Fruit fly (Drosophila melanogaster): ENCODE data around the gene lectin-28C.

Gene lectin-28C

dm6 chr2L:7856380-7857127 is at the start of gene lectin-28C:
TSS of gene lectin-28C (plus strand) at chr2L:7857077.
- TF ChIP-seq toe (GFP tag; optimal IDR thresholded peaks at IDR 0.05) (peak; percentile 14), tj (GFP tag; optimal IDR thresholded peaks at IDR 0.05) (peak; percentile 15)

dm6 chr2L:7807563-7807962 is 49.3 kb upstream of the lectin-28C start:
- TF ChIP-seq Hr96 (GFP tag; optimal IDR thresholded peaks at IDR 0.05): no peak
- no peak for TF ChIP-seq Clk (GFP tag; optimal IDR thresholded peaks at IDR 0.05)
- TF ChIP-seq CG11617 (GFP tag; optimal IDR thresholded peaks at IDR 0.05): no peak
- TF ChIP-seq CG1620 (GFP tag; optimal IDR thresholded peaks at IDR 0.05): no peak
- TF ChIP-seq CG7045 (GFP tag; optimal IDR thresholded peaks at IDR 0.05): no peak
- TF ChIP-seq cnc (optimal IDR thresholded peaks at IDR 0.05): no peak
- no peak for TF ChIP-seq pad (GFP tag; optimal IDR thresholded peaks at IDR 0.05)
- no peak for TF ChIP-seq CG12768 (GFP tag; optimal IDR thresholded peaks at IDR 0.05)
- TF ChIP-seq CG14711 (tag; optimal IDR thresholded peaks at IDR 0.05): no peak
- TF ChIP-seq cic (GFP tag; optimal IDR thresholded peaks at IDR 0.05): no peak
- TF ChIP-seq CG33017 (tag; optimal IDR thresholded peaks at IDR 0.05): no peak
- TF ChIP-seq Mnt (GFP tag; optimal IDR thresholded peaks at IDR 0.05): no peak
- no peak for TF ChIP-seq ovo (GFP tag; optimal IDR thresholded peaks at IDR 0.05)
- TF ChIP-seq toe (GFP tag; optimal IDR thresholded peaks at IDR 0.05): no peak
- TF ChIP-seq CG7101 (tag; optimal IDR thresholded peaks at IDR 0.05): no peak
- TF ChIP-seq tj (GFP tag; optimal IDR thresholded peaks at IDR 0.05): no peak
- no peak for TF ChIP-seq Crg-1 (GFP tag; optimal IDR thresholded peaks at IDR 0.05)
- no peak for TF ChIP-seq bab1 (GFP tag; optimal IDR thresholded peaks at IDR 0.05)
- no peak for TF ChIP-seq kay (GFP tag; ENCODE audit: borderline replicate concordance)

- TF ChIP-seq CG1620 (GFP tag; optimal IDR thresholded peaks at IDR 0.05) (no peak), CG5204 (GFP tag; optimal IDR thresholded peaks at IDR 0.05) (no peak), toe (GFP tag; optimal IDR thresholded peaks at IDR 0.05) (no peak), pad (GFP tag; optimal IDR thresholded peaks at IDR 0.05) (peak; percentile 98), cnc (optimal IDR thresholded peaks at IDR 0.05) (no peak), Hr96 (GFP tag; optimal IDR thresholded peaks at IDR 0.05) (no peak), kay (GFP tag; ENCODE audit: borderline replicate concordance) (peak; percentile 98), CG33017 (tag; optimal IDR thresholded peaks at IDR 0.05) (no peak), Mnt (GFP tag; optimal IDR thresholded peaks at IDR 0.05) (no peak), CG12768 (GFP tag; optimal IDR thresholded peaks at IDR 0.05) (no peak), ovo (GFP tag; optimal IDR thresholded peaks at IDR 0.05) (peak; percentile 89), CG7101 (tag; optimal IDR thresholded peaks at IDR 0.05) (no peak), tj (GFP tag; optimal IDR thresholded peaks at IDR 0.05) (no peak), CG14711 (tag; optimal IDR thresholded peaks at IDR 0.05) (no peak), bab1 (GFP tag; optimal IDR thresholded peaks at IDR 0.05) (no peak), CG7045 (GFP tag; optimal IDR thresholded peaks at IDR 0.05) (peak; percentile 57), Crg-1 (GFP tag; optimal IDR thresholded peaks at IDR 0.05) (peak; percentile 21), cic (GFP tag; optimal IDR thresholded peaks at IDR 0.05) (no peak), Clk (GFP tag; optimal IDR thresholded peaks at IDR 0.05) (no peak), CG11617 (GFP tag; optimal IDR thresholded peaks at IDR 0.05) (no peak)
Measured at dm6 chr2L:7808886-7809698, 47.8 kb upstream of the lectin-28C start.

- TF ChIP-seq cic (GFP tag; optimal IDR thresholded peaks at IDR 0.05) (peak; percentile 88), pad (GFP tag; optimal IDR thresholded peaks at IDR 0.05) (peak; percentile 96), CG7045 (GFP tag; optimal IDR thresholded peaks at IDR 0.05) (no peak), Clk (GFP tag; optimal IDR thresholded peaks at IDR 0.05) (no peak), Mnt (GFP tag; optimal IDR thresholded peaks at IDR 0.05) (peak; percentile 95), kay (GFP tag; ENCODE audit: borderline replicate concordance) (peak; percentile 95), Hr96 (GFP tag; optimal IDR thresholded peaks at IDR 0.05) (no peak), toe (GFP tag; optimal IDR thresholded peaks at IDR 0.05) (no peak), Crg-1 (GFP tag; optimal IDR thresholded peaks at IDR 0.05) (no peak), ovo (GFP tag; optimal IDR thresholded peaks at IDR 0.05) (peak; percentile 67), CG33017 (tag; optimal IDR thresholded peaks at IDR 0.05) (peak; percentile 57), bab1 (GFP tag; optimal IDR thresholded peaks at IDR 0.05) (peak; percentile 56), CG12768 (GFP tag; optimal IDR thresholded peaks at IDR 0.05) (peak; percentile 65), CG1620 (GFP tag; optimal IDR thresholded peaks at IDR 0.05) (no peak), CG11617 (GFP tag; optimal IDR thresholded peaks at IDR 0.05) (peak; percentile 1), tj (GFP tag; optimal IDR thresholded peaks at IDR 0.05) (peak; percentile 85)
Measured at dm6 chr2L:7809699-7810088, 47.2 kb upstream of the lectin-28C start.

- TF ChIP-seq CG1620 (GFP tag; optimal IDR thresholded peaks at IDR 0.05) (no peak), Mnt (GFP tag; optimal IDR thresholded peaks at IDR 0.05) (peak; percentile 14), bab1 (GFP tag; optimal IDR thresholded peaks at IDR 0.05) (peak; percentile 22), kay (GFP tag; ENCODE audit: borderline replicate concordance) (peak; percentile 63), CG7101 (tag; optimal IDR thresholded peaks at IDR 0.05) (peak; percentile 27)
Measured at dm6 chr2L:7810519-7810918, 46.4 kb upstream of the lectin-28C start, which contains the start of gene Cdc14. TSS of gene Cdc14 (minus strand) at chr2L:7810703.
